Fruit fly (Drosophila melanogaster) Kc167 (cell line): Measurements from ENCODE around the gene CG6656.

Experiments used
- Myc ChIP-seq: fragments of >200 bp; optimal IDR thresholded peaks from 2 replicates; lab custom pipeline; 2017; ENCODE audit warnings: missing external identifiers
- h ChIP-seq: fragments of >200 bp; optimal IDR thresholded peaks from 3 replicates; lab custom pipeline; 2018; ENCODE audit warnings: missing external identifiers
- psq ChIP-seq: fragments of >200 bp; optimal IDR thresholded peaks from 2 replicates; lab custom pipeline; 2017; ENCODE audit warnings: missing external identifiers

DNA sequence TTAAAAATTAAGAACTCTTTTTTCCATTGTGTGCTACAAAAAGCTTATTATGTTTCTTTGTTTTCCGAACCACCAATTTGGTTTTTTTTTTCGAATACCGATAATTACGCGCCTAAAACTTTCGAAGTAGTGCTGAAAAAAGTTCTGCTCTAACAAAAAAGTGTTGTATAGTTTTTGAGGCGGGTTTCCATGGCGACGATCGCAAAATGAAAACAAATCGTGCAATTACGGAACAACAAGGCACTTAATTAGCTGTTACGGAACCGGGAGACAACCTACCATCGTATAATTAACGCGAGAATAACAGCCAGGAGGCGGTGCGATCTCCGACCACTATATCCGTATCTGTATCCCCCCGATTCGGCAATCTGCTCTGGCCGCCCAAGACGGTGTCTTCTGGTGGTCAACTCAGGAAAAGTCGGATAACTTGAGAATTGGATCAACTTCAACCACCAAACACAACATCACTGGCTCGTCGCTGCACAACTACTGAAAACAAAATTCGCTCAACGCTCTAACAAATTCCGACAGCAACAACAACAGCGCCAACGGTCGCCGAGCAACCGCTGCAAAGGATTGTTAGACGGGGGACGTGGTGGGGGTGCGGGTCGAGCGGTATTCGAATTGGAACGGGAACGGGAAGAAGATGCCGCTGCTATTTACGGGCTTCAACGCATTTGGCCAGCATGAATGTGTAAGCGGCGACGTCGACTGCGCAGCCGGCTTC is 11.9 kb downstream of the CG6656 start, which contains the start of the genes CG6678 and dnd:
- no peak for TF ChIP-seq psq (lab: Kevin White, UChicago)
- no peak for TF ChIP-seq h (lab: Kevin White, UChicago)
- TF ChIP-seq Myc (lab: Kevin White, UChicago), result no peak
